Fruit fly (Drosophila melanogaster) whole organism, embryonic: Measurements from ENCODE around the gene CG31459.

ENCODE experiments used
- Abd-B ChIP-seq: fragments of 200-800 bp; sonication (Bioruptor generic); optimal IDR thresholded peaks from 2 replicates; lab custom pipeline; 2018; ENCODE audit warnings: missing biosample characterization, mild to moderate bottlenecking, missing genetic modification characterization, moderate library complexity
- BEAF-32 ChIP-seq: fragments of 200-800 bp; sonication (Bioruptor generic); optimal IDR thresholded peaks from 3 replicates; lab custom pipeline; 2017; ENCODE audit warnings: missing biosample characterization, missing genetic modification characterization, mild to moderate bottlenecking, moderate library complexity, missing genetic modification reagents
- CG10267 ChIP-seq: fragments of 200-800 bp; sonication (Bioruptor generic); optimal IDR thresholded peaks from 2 replicates; lab custom pipeline; 2018; ENCODE audit warnings: missing biosample characterization, mild to moderate bottlenecking, missing genetic modification characterization, moderate library complexity
- CG12299 ChIP-seq: fragments of 200-800 bp; sonication (Bioruptor generic); optimal IDR thresholded peaks from 2 replicates; lab custom pipeline; 2018; ENCODE audit warnings: missing biosample characterization, mild to moderate bottlenecking, missing genetic modification characterization
- CG12391 ChIP-seq: fragments of 200-800 bp; sonication (Bioruptor generic); optimal IDR thresholded peaks from 3 replicates; lab custom pipeline; 2018; ENCODE audit warnings: missing biosample characterization, mild to moderate bottlenecking, missing genetic modification characterization, moderate library complexity
- CG13123 ChIP-seq: fragments of 200-800 bp; sonication (Bioruptor generic); optimal IDR thresholded peaks from 2 replicates; lab custom pipeline; 2016; ENCODE audit warnings: missing biosample characterization, missing genetic modification characterization
- CG13287 ChIP-seq: fragments of 200-800 bp; sonication (Bioruptor generic); IDR thresholded peaks from 2 replicates; pipeline ENCODE4 v1.3.6; 2022; ENCODE audit warnings: missing biosample characterization, missing genetic modification characterization; ENCODE audit not compliant: partially characterized antibody
- CG15073 ChIP-seq: fragments of 200-800 bp; sonication (Bioruptor generic); optimal IDR thresholded peaks from 2 replicates; lab custom pipeline; 2016; ENCODE audit warnings: missing biosample characterization, missing genetic modification characterization
- CG15514 ChIP-seq: fragments of 200-800 bp; sonication (Bioruptor generic); optimal IDR thresholded peaks from 3 replicates; lab custom pipeline; 2017; ENCODE audit warnings: missing biosample characterization, missing genetic modification characterization, mild to moderate bottlenecking, moderate library complexity, missing genetic modification reagents
- CG17359 ChIP-seq: fragments of 200-800 bp; sonication (Bioruptor generic); optimal IDR thresholded peaks from 3 replicates; lab custom pipeline; 2018; ENCODE audit warnings: missing biosample characterization, mild to moderate bottlenecking, missing genetic modification characterization, moderate library complexity
- CG18476 ChIP-seq: fragments of 200-800 bp; sonication (Bioruptor generic); optimal IDR thresholded peaks from 2 replicates; lab custom pipeline; 2016; ENCODE audit warnings: missing biosample characterization, mild to moderate bottlenecking, missing genetic modification characterization
- CG18619 ChIP-seq: fragments of 200-800 bp; sonication (Bioruptor generic); optimal IDR thresholded peaks from 3 replicates; lab custom pipeline; 2017; ENCODE audit warnings: missing biosample characterization, mild to moderate bottlenecking, missing genetic modification characterization
- CG2712 ChIP-seq: fragments of 200-800 bp; optimal IDR thresholded peaks from 3 replicates; lab custom pipeline; 2019; ENCODE audit warnings: missing biosample characterization, mild to moderate bottlenecking, missing genetic modification characterization, moderate library complexity
- CG3065 ChIP-seq: fragments of 200-800 bp; sonication (Bioruptor generic); optimal IDR thresholded peaks from 2 replicates; lab custom pipeline; 2016; ENCODE audit warnings: missing biosample characterization, missing genetic modification characterization
- CG31441 ChIP-seq: fragments of 200-800 bp; sonication (Bioruptor generic); IDR thresholded peaks from 2 replicates; pipeline ENCODE4 v1.3.6; 2022; ENCODE audit warnings: missing biosample characterization, missing genetic modification characterization
- CG3163 ChIP-seq: fragments of 200-800 bp; sonication (Bioruptor generic); optimal IDR thresholded peaks from 3 replicates; lab custom pipeline; 2016; ENCODE audit warnings: missing biosample characterization, missing genetic modification characterization
- CG4617 ChIP-seq: fragments of 200-800 bp; sonication (Bioruptor generic); optimal IDR thresholded peaks from 3 replicates; lab custom pipeline; 2016; ENCODE audit warnings: missing biosample characterization, missing genetic modification characterization, borderline replicate concordance
- CG4854 ChIP-seq: fragments of 200-800 bp; sonication (Bioruptor generic); optimal IDR thresholded peaks from 2 replicates; lab custom pipeline; 2016; ENCODE audit warnings: missing biosample characterization, missing genetic modification characterization, inconsistent platforms
- CG6254 ChIP-seq: fragments of 200-800 bp; sonication (Bioruptor generic); optimal IDR thresholded peaks from 3 replicates; lab custom pipeline; 2017; ENCODE audit warnings: mild to moderate bottlenecking, missing biosample characterization, missing genetic modification reagents, missing genetic modification characterization
- CG8290 ChIP-seq, 3 experiments: fragments of 200-800 bp; sonication (Bioruptor generic); optimal IDR thresholded peaks; 2 replicates each; lab custom pipeline; 2016 to 2019; ENCODE audit warnings: missing biosample characterization in 3 of 3, missing genetic modification characterization in 3 of 3, mild to moderate bottlenecking in 2 of 3, moderate library complexity in 1 of 3
- CG8388 ChIP-seq: fragments of 200-800 bp; sonication (Bioruptor generic); optimal IDR thresholded peaks from 2 replicates; lab custom pipeline; 2019; ENCODE audit warnings: missing biosample characterization, mild to moderate bottlenecking, missing genetic modification characterization, moderate library complexity
- CG9817 ChIP-seq: fragments of 200-800 bp; sonication (Bioruptor generic); optimal IDR thresholded peaks from 2 replicates; lab custom pipeline; 2018; ENCODE audit warnings: missing biosample characterization, mild to moderate bottlenecking, missing genetic modification characterization, moderate library complexity
- Dfd ChIP-seq, 2 experiments: fragments of >200 bp; optimal IDR thresholded peaks; 2 replicates each; lab custom pipeline; 2017; ENCODE audit warnings: missing biosample characterization in 2 of 2, missing genetic modification characterization in 2 of 2
- Dp ChIP-seq: fragments of 200-800 bp; sonication (Bioruptor generic); optimal IDR thresholded peaks from 2 replicates; lab custom pipeline; 2018; ENCODE audit warnings: missing biosample characterization, mild to moderate bottlenecking, missing genetic modification characterization, moderate library complexity
- E2f2 ChIP-seq: fragments of 200-800 bp; sonication (Bioruptor generic); IDR thresholded peaks from 2 replicates; pipeline ENCODE4 v1.3.6; 2022; ENCODE audit warnings: missing biosample characterization, missing genetic modification characterization
- Ets97D ChIP-seq: fragments of 200-800 bp; sonication (Bioruptor generic); optimal IDR thresholded peaks from 3 replicates; lab custom pipeline; 2016; ENCODE audit warnings: missing biosample characterization, missing genetic modification characterization
- GATAe ChIP-seq: fragments of 200-800 bp; sonication (Bioruptor generic); conservative IDR thresholded peaks from 2 replicates; pipeline ENCODE4 v1.3.6; 2022; ENCODE audit warnings: missing biosample characterization, missing genetic modification characterization
- Spps ChIP-seq: fragments of 200-800 bp; sonication (Bioruptor generic); optimal IDR thresholded peaks from 2 replicates; lab custom pipeline; 2018; ENCODE audit warnings: missing biosample characterization, mild to moderate bottlenecking, missing genetic modification characterization
- YL-1 ChIP-seq: fragments of 200-800 bp; sonication (Bioruptor generic); optimal IDR thresholded peaks from 3 replicates; lab custom pipeline; 2017; ENCODE audit warnings: missing biosample characterization, mild to moderate bottlenecking, missing genetic modification characterization
- amos ChIP-seq: fragments of 200-800 bp; sonication (Bioruptor generic); IDR thresholded peaks from 2 replicates; pipeline ENCODE4 v1.3.6; 2022; ENCODE audit warnings: missing biosample characterization, missing genetic modification characterization; ENCODE audit not compliant: partially characterized antibody
- az2 ChIP-seq: fragments of 200-800 bp; sonication (Bioruptor generic); optimal IDR thresholded peaks from 3 replicates; lab custom pipeline; 2016; ENCODE audit warnings: missing biosample characterization, missing genetic modification characterization
- bbx ChIP-seq: fragments of 200-800 bp; sonication (Bioruptor generic); IDR thresholded peaks from 2 replicates; pipeline ENCODE4 v1.3.6; 2022; ENCODE audit warnings: missing biosample characterization, missing genetic modification characterization; ENCODE audit not compliant: partially characterized antibody
- chm ChIP-seq: fragments of 200-800 bp; sonication (Bioruptor generic); IDR thresholded peaks from 2 replicates; pipeline ENCODE4 v1.3.6; 2022; ENCODE audit warnings: missing biosample characterization, missing genetic modification characterization
- ewg ChIP-seq: fragments of 200-800 bp; sonication (Bioruptor generic); optimal IDR thresholded peaks from 3 replicates; lab custom pipeline; 2017; ENCODE audit warnings: mild to moderate bottlenecking, missing biosample characterization, missing genetic modification reagents, missing genetic modification characterization
- exex ChIP-seq: fragments of 200-800 bp; sonication (Bioruptor generic); optimal IDR thresholded peaks from 4 replicates; lab custom pipeline; 2018; ENCODE audit warnings: missing biosample characterization, mild to moderate bottlenecking, missing genetic modification characterization, moderate library complexity
- gcm2 ChIP-seq: fragments of 200-800 bp; sonication (Bioruptor generic); optimal IDR thresholded peaks from 2 replicates; lab custom pipeline; 2016; ENCODE audit warnings: missing biosample characterization, missing genetic modification characterization
- gfzf ChIP-seq: fragments of 200-800 bp; sonication (Bioruptor generic); optimal IDR thresholded peaks from 2 replicates; lab custom pipeline; 2016; ENCODE audit warnings: missing biosample characterization, mild to moderate bottlenecking, missing genetic modification characterization, moderate library complexity
- grau ChIP-seq: fragments of 200-800 bp; optimal IDR thresholded peaks from 3 replicates; lab custom pipeline; 2019; ENCODE audit warnings: missing biosample characterization, mild to moderate bottlenecking, missing genetic modification characterization, moderate library complexity
- gsb-n ChIP-seq: fragments of 200-800 bp; sonication (Bioruptor generic); optimal IDR thresholded peaks from 3 replicates; lab custom pipeline; 2018; ENCODE audit warnings: missing biosample characterization, mild to moderate bottlenecking, missing genetic modification characterization
- hth ChIP-seq: fragments of >200 bp; optimal IDR thresholded peaks from 2 replicates; lab custom pipeline; 2017; ENCODE audit warnings: inconsistent platforms
- kah ChIP-seq: fragments of 200-800 bp; sonication (Bioruptor generic); optimal IDR thresholded peaks from 2 replicates; lab custom pipeline; 2018; ENCODE audit warnings: missing biosample characterization, mild to moderate bottlenecking, missing genetic modification characterization
- onecut ChIP-seq: fragments of 200-800 bp; sonication (Bioruptor generic); IDR thresholded peaks from 2 replicates; pipeline ENCODE4 v1.3.6; 2022; ENCODE audit warnings: missing biosample characterization, missing genetic modification characterization
- p53 ChIP-seq: fragments of 200-800 bp; sonication (Bioruptor generic); optimal IDR thresholded peaks from 2 replicates; lab custom pipeline; 2016; ENCODE audit warnings: missing biosample characterization, missing genetic modification characterization
- phol ChIP-seq: fragments of 200-800 bp; sonication (Bioruptor generic); optimal IDR thresholded peaks from 3 replicates; lab custom pipeline; 2018; ENCODE audit warnings: missing biosample characterization, mild to moderate bottlenecking, missing genetic modification characterization, moderate library complexity
- scrt ChIP-seq: fragments of 200-800 bp; sonication (Bioruptor generic); optimal IDR thresholded peaks from 2 replicates; lab custom pipeline; 2018; ENCODE audit warnings: missing biosample characterization, mild to moderate bottlenecking, missing genetic modification characterization, moderate library complexity
- stwl ChIP-seq: fragments of 200-800 bp; sonication (Bioruptor generic); optimal IDR thresholded peaks from 3 replicates; lab custom pipeline; 2018; ENCODE audit warnings: missing biosample characterization, mild to moderate bottlenecking, missing genetic modification characterization, moderate library complexity
- zen ChIP-seq: fragments of 200-800 bp; sonication (Bioruptor generic); optimal IDR thresholded peaks from 3 replicates; lab custom pipeline; 2018; ENCODE audit warnings: missing biosample characterization, mild to moderate bottlenecking, missing genetic modification characterization, moderate library complexity

The CG31459 gene

dm6 chr3R:19877427-19878076 is 36.9 kb downstream of the CG31459 start, which contains the start of the genes CG17186 and Arc42 (continued):
- TF ChIP-seq p53 (GFP tag; lab: Kevin White, UChicago) (no peak), onecut (GFP tag; lab: Robert Waterston, UW) (no peak), CG3163 (GFP tag; lab: Kevin White, UChicago) (no peak), CG31441 (GFP tag; lab: Robert Waterston, UW) (peak; percentile 46), az2 (peak; percentile 3), Dfd (GFP tag; optimal IDR thresholded peaks at IDR 0.05; lab: Kevin White, UChicago) (no peak), CG6254 (GFP tag; lab: Kevin White, UChicago) (peak; percentile 99), ewg (GFP tag; lab: Kevin White, UChicago) (no peak), CG8290 (GFP tag; optimal IDR thresholded peaks at IDR 0.05; lab: Kevin White, UChicago) (no peak), CG8290 (tag; optimal IDR thresholded peaks at IDR 0.05; lab: Kevin White, UChicago) (no peak), GATAe (GFP tag; lab: Robert Waterston, UW) (no peak), chm (GFP tag; lab: Robert Waterston, UW) (no peak), Spps (tag; lab: Kevin White, UChicago) (peak; percentile 12), YL-1 (peak; percentile 75), CG10267 (tag; lab: Kevin White, UChicago) (peak; percentile 30), CG13123 (GFP tag; lab: Kevin White, UChicago) (peak; percentile 11), CG18476 (GFP tag; lab: Kevin White, UChicago) (peak; percentile 1), Ets97D (peak; percentile 47), gsb-n (tag; lab: Kevin White, UChicago) (peak; percentile 29), CG12299 (tag; lab: Kevin White, UChicago) (no peak), CG18619 (GFP tag; lab: Kevin White, UChicago) (no peak)

- TF ChIP-seq E2f2 (GFP tag; lab: Robert Waterston, UW) (peak; percentile 87), phol (tag; lab: Kevin White, UChicago) (peak; percentile 31), CG17359 (no peak), scrt (GFP tag; lab: Kevin White, UChicago) (peak; percentile 60), CG4854 (GFP tag; lab: Kevin White, UChicago) (peak; percentile 15), CG12391 (tag; lab: Kevin White, UChicago) (no peak), CG6254 (GFP tag; lab: Kevin White, UChicago) (peak; percentile 98), amos (GFP tag; lab: Robert Waterston, UW) (no peak), hth (no peak), gcm2 (no peak), Dp (GFP tag; lab: Kevin White, UChicago) (peak; percentile 85), Abd-B (GFP tag; lab: Kevin White, UChicago) (no peak), BEAF-32 (GFP tag; lab: Kevin White, UChicago) (no peak), CG13287 (GFP tag; lab: Robert Waterston, UW) (0 out of 2 replicates have a peak, but pooled peaks have one; percentile 6), CG15073 (peak; percentile 78), gfzf (GFP tag; lab: Kevin White, UChicago) (peak; percentile 82), CG2712 (tag; lab: Kevin White, UChicago) (peak; percentile 7), CG8388 (GFP tag; lab: Kevin White, UChicago) (no peak), grau (no peak), stwl (tag; lab: Kevin White, UChicago) (peak; percentile 11), CG3065 (GFP tag; lab: Kevin White, UChicago) (no peak), CG4617 (GFP tag; lab: Kevin White, UChicago) (peak; percentile 81), kah (GFP tag; lab: Kevin White, UChicago) (peak; percentile 73), exex (tag; lab: Kevin White, UChicago) (peak; percentile 16), CG9817 (tag; lab: Kevin White, UChicago) (no peak), CG15514 (GFP tag; lab: Kevin White, UChicago) (peak; percentile 44), zen (tag; lab: Kevin White, UChicago) (peak; percentile 44), bbx (0 out of 2 replicates have a peak, but pooled peaks have one; percentile 32)
Measured at dm6 chr3R:19879470-19880052, 38.9 kb downstream of the CG31459 start, which contains the start of gene Ask1. Ask1 (plus strand) TSS chr3R:19879719.
